Worm (Caenorhabditis elegans) whole organism, early embryonic: ENCODE data around the gene F52E1.5.

Experiments used
- B0310.2 ChIP-seq: sonication (generic microtip); optimal IDR thresholded peaks from 2 replicates; lab custom pipeline; 2016; ENCODE audit warnings: mild to moderate bottlenecking, missing genetic modification characterization, missing compliant biosample characterization
- F13C5.2 ChIP-seq: sonication (generic microtip); optimal IDR thresholded peaks from 2 replicates; lab custom pipeline; 2017; ENCODE audit warnings: mild to moderate bottlenecking, missing genetic modification characterization, inconsistent platforms, missing compliant biosample characterization
- aly-1 ChIP-seq: sonication (generic microtip); optimal IDR thresholded peaks from 2 replicates; lab custom pipeline; 2016; ENCODE audit warnings: missing genetic modification characterization, missing compliant biosample characterization
- ama-1 ChIP-seq: fragments of 150-350 bp; optimal IDR thresholded peaks from 2 replicates; lab custom pipeline; 2014
- ceh-13 ChIP-seq: fragments of 200-800 bp; sonication (Bioruptor generic); optimal IDR thresholded peaks from 2 replicates; lab custom pipeline; 2018; ENCODE audit warnings: mild to moderate bottlenecking, missing genetic modification characterization, missing compliant biosample characterization
- ceh-36 ChIP-seq: sonication (generic microtip); optimal IDR thresholded peaks from 2 replicates; lab custom pipeline; 2016; ENCODE audit warnings: missing genetic modification characterization, inconsistent platforms, missing compliant biosample characterization
- ets-7 ChIP-seq: sonication (generic microtip); optimal IDR thresholded peaks from 2 replicates; lab custom pipeline; 2016; ENCODE audit warnings: missing genotype, missing genetic modification characterization, missing compliant biosample characterization
- flt-1 ChIP-seq: fragments of 200-800 bp; sonication (Bioruptor generic); IDR thresholded peaks from 2 replicates; pipeline ENCODE4 v1.3.6; 2022; ENCODE audit warnings: missing genetic modification characterization, missing compliant biosample characterization
- hmbx-1 ChIP-seq: sonication (generic microtip); optimal IDR thresholded peaks from 2 replicates; lab custom pipeline; 2016; ENCODE audit warnings: mild to moderate bottlenecking, missing genetic modification characterization, missing compliant biosample characterization
- hmg-4 ChIP-seq: fragments of 200-800 bp; sonication (Bioruptor generic); optimal IDR thresholded peaks from 2 replicates; lab custom pipeline; 2018; ENCODE audit warnings: mild to moderate bottlenecking, missing genetic modification characterization, missing compliant biosample characterization
- hnd-1 ChIP-seq: sonication (generic microtip); optimal IDR thresholded peaks from 2 replicates; lab custom pipeline; 2016; ENCODE audit warnings: missing genetic modification characterization, missing compliant biosample characterization
- pes-1 ChIP-seq: fragments of 200-800 bp; sonication (Bioruptor generic); IDR thresholded peaks from 2 replicates; pipeline ENCODE4 v1.3.6; 2022; ENCODE audit warnings: missing genetic modification reagents, missing genetic modification characterization, missing compliant biosample characterization
- scrt-1 ChIP-seq: fragments of 200-800 bp; sonication (Bioruptor generic); IDR thresholded peaks from 2 replicates; pipeline ENCODE4 v1.3.6; 2022; ENCODE audit warnings: missing genetic modification characterization, missing compliant biosample characterization
- sea-1 ChIP-seq: fragments of 200-800 bp; sonication (Bioruptor generic); conservative IDR thresholded peaks from 2 replicates; pipeline ENCODE4 v1.3.6; 2022; ENCODE audit warnings: missing genetic modification characterization, missing compliant biosample characterization
- tbx-11 ChIP-seq: fragments of 200-800 bp; sonication (Bioruptor generic); IDR thresholded peaks from 2 replicates; pipeline ENCODE4 v1.3.6; 2022; ENCODE audit warnings: missing genetic modification characterization, missing compliant biosample characterization
- tbx-37 ChIP-seq: fragments of 200-800 bp; sonication (Bioruptor generic); conservative IDR thresholded peaks from 2 replicates; pipeline ENCODE4 v1.3.6; 2022; ENCODE audit warnings: missing genetic modification reagents, missing genetic modification characterization, missing compliant biosample characterization
- tra-4 ChIP-seq: sonication (generic microtip); optimal IDR thresholded peaks from 2 replicates; lab custom pipeline; 2017; ENCODE audit warnings: missing genetic modification characterization, missing compliant biosample characterization

The F52E1.5 gene

ce11 chrV:8404339-8404738 is 25.0 kb downstream of the F52E1.5 start:
- TF ChIP-seq flt-1 (GFP tag; lab: Robert Waterston, UW) (no peak), ceh-36 (tag; lab: Kevin White, UChicago) (no peak), sea-1 (GFP tag; lab: Robert Waterston, UW) (no peak), ceh-13 (GFP tag; lab: Kevin White, UChicago) (no peak), hmg-4 (no peak), F13C5.2 (tag; lab: Kevin White, UChicago) (no peak), tbx-37 (GFP tag; lab: Robert Waterston, UW) (no peak), hnd-1 (tag; lab: Kevin White, UChicago) (no peak), ets-7 (tag; lab: Kevin White, UChicago) (no peak), scrt-1 (no peak), aly-1 (tag; lab: Kevin White, UChicago) (no peak), tbx-11 (GFP tag; lab: Robert Waterston, UW) (no peak), pes-1 (GFP tag; lab: Robert Waterston, UW) (no peak), tra-4 (tag; lab: Kevin White, UChicago) (no peak), ama-1 (lab: Kevin White, UChicago) (no peak), hmbx-1 (tag; lab: Kevin White, UChicago) (no peak), B0310.2 (tag; lab: Kevin White, UChicago) (no peak)

DNA sequence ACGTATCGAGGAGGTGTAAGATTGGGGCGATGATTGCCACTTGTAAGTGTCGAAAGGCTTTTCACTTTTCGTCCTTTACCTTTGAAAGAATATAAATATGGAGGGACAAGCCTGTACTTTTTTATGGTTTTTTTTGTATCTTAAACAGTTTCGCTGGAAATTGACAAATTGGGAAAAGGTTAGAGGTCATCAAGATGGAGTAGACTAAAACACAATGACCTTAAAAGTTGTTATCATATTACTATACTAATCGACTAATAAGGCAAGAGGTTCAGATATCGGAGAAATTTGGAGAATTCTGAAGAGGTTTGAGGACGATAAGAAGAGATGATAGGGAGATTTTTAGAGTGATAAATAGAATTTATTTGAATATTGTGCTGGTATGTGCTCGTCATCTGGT is 26.8 kb downstream of the F52E1.5 start:
- TF ChIP-seq ets-7 (tag; lab: Kevin White, UChicago) (no peak), hmbx-1 (tag; lab: Kevin White, UChicago) (no peak), B0310.2 (tag; lab: Kevin White, UChicago) (no peak), aly-1 (tag; lab: Kevin White, UChicago) (no peak), hmg-4 (no peak), sea-1 (GFP tag; lab: Robert Waterston, UW) (no peak), tbx-11 (GFP tag; lab: Robert Waterston, UW) (no peak), flt-1 (GFP tag; lab: Robert Waterston, UW) (no peak), tbx-37 (GFP tag; lab: Robert Waterston, UW) (no peak), ceh-13 (GFP tag; lab: Kevin White, UChicago) (no peak)

DNA sequence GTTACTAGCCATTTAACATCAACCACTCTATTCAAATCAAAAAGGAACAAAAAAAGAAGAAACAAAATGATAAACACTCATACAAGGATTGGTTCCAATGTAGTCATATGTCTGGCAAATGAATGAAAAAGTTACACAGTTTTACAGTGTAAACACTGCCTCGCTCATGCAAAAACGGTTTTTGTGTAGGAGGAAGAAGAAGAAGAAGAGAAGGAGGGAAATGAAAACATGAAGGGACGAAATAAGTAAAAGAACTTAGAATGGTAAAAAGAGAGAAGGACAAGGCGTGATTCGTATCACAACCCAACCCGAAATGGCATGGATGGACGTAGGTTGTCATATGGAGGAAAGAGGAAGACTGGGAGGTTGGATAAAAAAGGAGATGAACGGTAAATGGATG is 27.6 kb downstream of the F52E1.5 start:
- TF ChIP-seq pes-1 (GFP tag; lab: Robert Waterston, UW) (no peak), F13C5.2 (tag; lab: Kevin White, UChicago) (no peak), ama-1 (lab: Kevin White, UChicago) (no peak), B0310.2 (tag; lab: Kevin White, UChicago) (no peak), ceh-36 (tag; lab: Kevin White, UChicago) (no peak), aly-1 (tag; lab: Kevin White, UChicago) (no peak)

DNA sequence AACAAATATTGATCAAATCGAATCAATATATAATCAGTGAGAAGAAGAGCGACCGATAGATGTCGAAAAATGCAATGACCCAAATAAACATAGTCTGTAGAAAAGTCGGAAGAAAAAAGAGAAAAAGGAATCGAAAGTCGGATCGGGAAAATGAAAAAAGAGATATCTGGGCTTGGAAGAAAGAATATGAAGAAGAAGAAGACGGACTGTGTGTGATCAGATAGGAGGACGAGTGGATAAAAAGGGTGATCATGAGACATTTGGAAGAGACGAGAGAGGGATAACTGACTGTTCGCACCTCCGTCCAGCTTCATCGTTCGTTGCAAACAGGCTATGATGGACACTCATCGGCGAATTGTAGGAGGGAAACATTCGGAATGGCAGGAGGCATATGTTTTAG is 30.3 kb downstream of the F52E1.5 start:
- TF ChIP-seq ama-1 (lab: Kevin White, UChicago): no peak
- no peak for TF ChIP-seq flt-1 (GFP tag; lab: Robert Waterston, UW)

DNA sequence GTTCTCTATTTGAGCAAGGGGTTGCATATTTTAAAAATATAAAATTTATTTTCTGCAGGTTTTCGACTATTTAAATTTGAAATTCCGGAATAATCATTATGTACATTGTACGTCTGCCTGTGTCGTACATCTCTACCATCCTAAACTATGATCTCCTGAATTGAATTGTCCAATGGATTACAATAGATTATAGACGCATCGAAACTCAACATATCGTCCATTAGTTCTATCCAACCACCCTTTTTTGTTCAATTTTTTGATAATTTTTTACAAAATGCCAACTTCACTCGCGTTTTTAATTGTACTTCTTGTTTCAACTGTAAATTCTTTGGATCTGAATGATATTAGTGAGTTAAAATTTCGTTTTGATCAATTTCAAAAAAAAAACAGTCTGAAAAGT is 31.1 kb downstream of the F52E1.5 start, which contains the start of gene F52E1.2:
F52E1.2 (plus strand) TSS at position 190 of the 400 bp plus-strand sequence.
- TF ChIP-seq tbx-11 (GFP tag; lab: Robert Waterston, UW): no peak
- TF ChIP-seq ama-1 (lab: Kevin White, UChicago): no peak
- no peak for TF ChIP-seq hmg-4
- TF ChIP-seq ceh-13 (GFP tag; lab: Kevin White, UChicago): no peak

DNA sequence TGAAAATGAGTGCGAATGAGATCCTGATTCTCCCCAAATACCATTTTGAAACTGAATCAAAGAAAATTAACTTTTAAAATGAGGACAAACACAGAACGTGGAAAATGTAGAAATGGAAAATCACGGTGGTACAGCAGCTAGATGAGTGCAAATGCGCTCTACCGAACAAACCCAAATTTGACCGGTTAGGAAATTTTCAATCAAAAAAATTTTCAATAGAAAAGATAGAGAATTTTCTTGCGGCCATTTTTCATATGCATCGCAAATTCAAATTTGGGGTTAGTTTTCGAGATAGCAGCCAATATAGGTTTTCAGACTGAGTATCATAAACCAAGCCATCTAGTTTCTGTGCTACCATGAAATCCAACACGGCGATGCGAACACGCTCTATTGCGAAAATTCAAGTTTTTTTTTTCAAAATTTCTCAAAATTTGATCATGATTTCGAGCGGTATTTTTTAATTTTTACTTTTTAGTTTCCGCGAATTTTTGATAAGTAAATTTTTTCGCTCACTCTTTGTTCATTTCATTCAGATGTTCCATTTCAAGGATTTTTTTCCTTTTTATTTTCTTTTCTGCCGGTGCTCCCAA is 34.2 kb downstream of the F52E1.5 start, which contains the start of gene vha-18:
vha-18 (minus strand) TSS at position 51 of the 590 bp plus-strand sequence.
- TF ChIP-seq ets-7 (tag; lab: Kevin White, UChicago) (no peak), scrt-1 (no peak), hnd-1 (tag; lab: Kevin White, UChicago) (no peak), sea-1 (GFP tag; lab: Robert Waterston, UW) (no peak), pes-1 (GFP tag; lab: Robert Waterston, UW) (no peak), ama-1 (lab: Kevin White, UChicago) (no peak), hmg-4 (no peak), ceh-13 (GFP tag; lab: Kevin White, UChicago) (no peak), tbx-11 (GFP tag; lab: Robert Waterston, UW) (no peak), F13C5.2 (tag; lab: Kevin White, UChicago) (no peak), tbx-37 (GFP tag; lab: Robert Waterston, UW) (no peak), aly-1 (tag; lab: Kevin White, UChicago) (no peak), hmbx-1 (tag; lab: Kevin White, UChicago) (no peak), ceh-36 (tag; lab: Kevin White, UChicago) (no peak), flt-1 (GFP tag; lab: Robert Waterston, UW) (no peak), tra-4 (tag; lab: Kevin White, UChicago) (no peak)

- TF ChIP-seq ama-1 (lab: Kevin White, UChicago) (no peak), scrt-1 (no peak), tbx-11 (GFP tag; lab: Robert Waterston, UW) (no peak), flt-1 (GFP tag; lab: Robert Waterston, UW) (no peak), hmg-4 (no peak), ceh-36 (tag; lab: Kevin White, UChicago) (no peak), hnd-1 (tag; lab: Kevin White, UChicago) (no peak), ets-7 (tag; lab: Kevin White, UChicago) (no peak), tbx-37 (GFP tag; lab: Robert Waterston, UW) (no peak), B0310.2 (tag; lab: Kevin White, UChicago) (no peak), hmbx-1 (tag; lab: Kevin White, UChicago) (no peak), aly-1 (tag; lab: Kevin White, UChicago) (no peak), pes-1 (GFP tag; lab: Robert Waterston, UW) (no peak), tra-4 (tag; lab: Kevin White, UChicago) (no peak), ceh-13 (GFP tag; lab: Kevin White, UChicago) (no peak), sea-1 (GFP tag; lab: Robert Waterston, UW) (no peak), F13C5.2 (tag; lab: Kevin White, UChicago) (no peak)
Observed at ce11 chrV:8414036-8414728, 34.9 kb downstream of the F52E1.5 start, which contains the start of gene pos-1. TSS of gene pos-1 (plus strand) at chrV:8414086.
